Worm (Caenorhabditis elegans) whole organism, young adult: ENCODE data around the gene C25A8.5.
A peak's percentile ranks its signal among the peaks of the same experiment; 100 is the strongest.

Experiments used
- B0035.1 ChIP-seq: sonication (generic microtip); optimal IDR thresholded peaks from 2 replicates; lab custom pipeline; 2016; ENCODE audit warnings: missing genetic modification characterization, mild to moderate bottlenecking, missing compliant biosample characterization, missing genotype, missing genetic modification reagents
- B0336.3 ChIP-seq: fragments of 200-800 bp; sonication (Bioruptor generic); IDR thresholded peaks from 2 replicates; pipeline ENCODE4 v1.3.6; 2022; ENCODE audit warnings: missing genetic modification characterization, missing compliant biosample characterization
- C17E4.6 ChIP-seq: fragments of 200-800 bp; sonication (Bioruptor generic); IDR thresholded peaks from 2 replicates; pipeline ENCODE4 v1.3.6; 2022; ENCODE audit warnings: missing genetic modification reagents, missing genetic modification characterization, missing compliant biosample characterization
- D2030.7 ChIP-seq: fragments of 200-800 bp; sonication (Bioruptor generic); IDR thresholded peaks from 2 replicates; pipeline ENCODE4 v1.3.6; 2022; ENCODE audit warnings: missing genetic modification reagents, missing genetic modification characterization, missing compliant biosample characterization
- F33H1.4 ChIP-seq: fragments of 200-800 bp; sonication (Bioruptor generic); IDR thresholded peaks from 2 replicates; pipeline ENCODE4 v1.3.6; 2022; ENCODE audit warnings: missing genetic modification reagents, missing genetic modification characterization, missing compliant biosample characterization
- F37B4.10 ChIP-seq: fragments of 200-800 bp; sonication (Bioruptor generic); IDR thresholded peaks from 2 replicates; pipeline ENCODE4 v1.3.6; 2022; ENCODE audit warnings: missing genetic modification characterization, missing compliant biosample characterization
- F57C9.4 ChIP-seq: sonication (generic microtip); optimal IDR thresholded peaks from 2 replicates; lab custom pipeline; 2017; ENCODE audit warnings: mild to moderate bottlenecking, missing genetic modification characterization, missing compliant biosample characterization
- K11D2.4 ChIP-seq: fragments of 200-800 bp; sonication (Bioruptor generic); IDR thresholded peaks from 2 replicates; pipeline ENCODE4 v1.3.6; 2022; ENCODE audit warnings: missing genetic modification reagents, missing genetic modification characterization, missing compliant biosample characterization
- Y95B8A.8 ChIP-seq: fragments of 200-800 bp; sonication (Bioruptor generic); IDR thresholded peaks from 2 replicates; pipeline ENCODE4 v1.3.6; 2022; ENCODE audit warnings: missing genetic modification reagents, missing genetic modification characterization, missing compliant biosample characterization
- ama-1 ChIP-seq, 3 experiments: fragments of 150-350 bp in 1 of 3; sonication (generic microtip) in 2 of 3; optimal IDR thresholded peaks; 2 replicates each; lab custom pipeline; 2014 to 2018; ENCODE audit warnings: missing biosample characterization in 2 of 3, missing genetic modification characterization in 2 of 3, missing genetic modification reagents in 2 of 3
- aptf-2 ChIP-seq: fragments of 200-800 bp; sonication (Bioruptor generic); conservative IDR thresholded peaks from 2 replicates; pipeline ENCODE4 v1.3.6; 2022; ENCODE audit warnings: missing genetic modification reagents, missing genetic modification characterization, missing compliant biosample characterization
- atf-7 ChIP-seq: sonication (generic microtip); optimal IDR thresholded peaks from 2 replicates; lab custom pipeline; 2017; ENCODE audit warnings: mild to moderate bottlenecking, missing genetic modification characterization, missing compliant biosample characterization
- attf-3 ChIP-seq: fragments of 200-800 bp; sonication (Bioruptor generic); conservative IDR thresholded peaks from 2 replicates; pipeline ENCODE4 v1.3.6; 2022; ENCODE audit warnings: missing genetic modification reagents, missing genetic modification characterization, missing compliant biosample characterization
- attf-5 ChIP-seq: fragments of 200-800 bp; sonication (Bioruptor generic); optimal IDR thresholded peaks from 2 replicates; lab custom pipeline; 2018; ENCODE audit warnings: mild to moderate bottlenecking, missing genetic modification characterization, missing compliant biosample characterization
- bed-2 ChIP-seq: fragments of 200-800 bp; sonication (Bioruptor generic); IDR thresholded peaks from 2 replicates; pipeline ENCODE4 v1.3.6; 2022; ENCODE audit warnings: missing genetic modification reagents, missing genetic modification characterization, missing compliant biosample characterization
- cebp-1 ChIP-seq, 2 experiments: fragments of 200-800 bp in 1 of 2; sonication (Bioruptor generic) in 1 of 2; sonication (generic microtip) in 1 of 2; IDR thresholded peaks in 1 of 2; optimal IDR thresholded peaks in 1 of 2; 2 replicates each; pipeline versions ENCODE4 v1.3.6 to Lab custom; 2017 to 2022; ENCODE audit warnings: missing compliant biosample characterization in 2 of 2, missing genetic modification characterization in 2 of 2, mild to moderate bottlenecking in 1 of 2, missing genetic modification reagents in 1 of 2, moderate library complexity in 1 of 2
- ceh-27 ChIP-seq: fragments of 200-800 bp; sonication (Bioruptor generic); optimal IDR thresholded peaks from 2 replicates; lab custom pipeline; 2018; ENCODE audit warnings: mild to moderate bottlenecking, missing genetic modification characterization, moderate library complexity, missing compliant biosample characterization
- ceh-91 ChIP-seq: fragments of 200-800 bp; sonication (Bioruptor generic); IDR thresholded peaks from 2 replicates; pipeline ENCODE4 v1.3.6; 2022; ENCODE audit warnings: missing genetic modification reagents, missing genetic modification characterization, missing compliant biosample characterization
- chd-7 ChIP-seq: sonication (generic microtip); optimal IDR thresholded peaks from 2 replicates; lab custom pipeline; 2016; ENCODE audit warnings: mild to moderate bottlenecking, missing genetic modification characterization, moderate library complexity, missing compliant biosample characterization
- die-1 ChIP-seq: sonication (generic microtip); optimal IDR thresholded peaks from 2 replicates; lab custom pipeline; 2016; ENCODE audit warnings: missing genotype, mild to moderate bottlenecking, missing genetic modification characterization, missing compliant biosample characterization
- dpl-1 ChIP-seq: fragments of 150-350 bp; optimal IDR thresholded peaks from 2 replicates; lab custom pipeline; 2014; ENCODE audit warnings: missing biosample characterization, missing genetic modification reagents, missing genetic modification characterization
- egrh-3 ChIP-seq: fragments of 200-800 bp; sonication (Bioruptor generic); IDR thresholded peaks from 2 replicates; pipeline ENCODE4 v1.3.6; 2022; ENCODE audit warnings: missing genetic modification reagents, missing genetic modification characterization, missing compliant biosample characterization
- ekl-4 ChIP-seq: fragments of 200-800 bp; sonication (Bioruptor generic); IDR thresholded peaks from 2 replicates; pipeline ENCODE4 v1.3.6; 2022; ENCODE audit warnings: missing genetic modification reagents, missing genetic modification characterization, missing compliant biosample characterization
- gei-17 ChIP-seq: fragments of 200-800 bp; sonication (Bioruptor generic); optimal IDR thresholded peaks from 2 replicates; lab custom pipeline; 2018; ENCODE audit warnings: mild to moderate bottlenecking, missing genetic modification characterization, missing compliant biosample characterization
- hsf-1 ChIP-seq: fragments of 200-800 bp; sonication (Bioruptor generic); IDR thresholded peaks from 2 replicates; pipeline ENCODE4 v1.3.6; 2022; ENCODE audit warnings: missing genetic modification reagents, missing genetic modification characterization, missing compliant biosample characterization
- lin-35 ChIP-seq, 3 experiments: fragments of 150-350 bp in 2 of 3; sonication (generic microtip) in 1 of 3; optimal IDR thresholded peaks; 2 replicates each; lab custom pipeline; 2014 to 2018; ENCODE audit warnings: missing biosample characterization in 3 of 3, missing genetic modification characterization in 3 of 3, missing genetic modification reagents in 3 of 3
- lin-54 ChIP-seq: fragments of 200-800 bp; sonication (Bioruptor generic); optimal IDR thresholded peaks from 2 replicates; lab custom pipeline; 2018; ENCODE audit warnings: mild to moderate bottlenecking, missing genetic modification characterization, missing compliant biosample characterization
- lsl-1 ChIP-seq: fragments of 200-800 bp; sonication (Bioruptor generic); optimal IDR thresholded peaks from 2 replicates; lab custom pipeline; 2018; ENCODE audit warnings: mild to moderate bottlenecking, missing genetic modification characterization, moderate library complexity, missing compliant biosample characterization
- lsy-27 ChIP-seq: sonication (generic microtip); optimal IDR thresholded peaks from 2 replicates; lab custom pipeline; 2017; ENCODE audit warnings: missing genetic modification characterization, mild to moderate bottlenecking, missing compliant biosample characterization, antibody characterized with exemption, missing genotype, borderline replicate concordance; ENCODE audit not compliant: insufficient read depth
- mel-28 ChIP-seq: sonication (generic microtip); optimal IDR thresholded peaks from 2 replicates; lab custom pipeline; 2016; ENCODE audit warnings: borderline replicate concordance, mild to moderate bottlenecking, missing genetic modification characterization, missing compliant biosample characterization
- nfya-1 ChIP-seq: sonication (generic microtip); optimal IDR thresholded peaks from 2 replicates; lab custom pipeline; 2017; ENCODE audit warnings: antibody characterized with exemption, missing compliant biosample characterization, missing genetic modification characterization, borderline replicate concordance; ENCODE audit not compliant: insufficient read depth
- nfyb-1 ChIP-seq: fragments of 200-800 bp; sonication (Bioruptor generic); IDR thresholded peaks from 2 replicates; pipeline ENCODE4 v1.3.6; 2022; ENCODE audit warnings: missing genetic modification reagents, missing genetic modification characterization, missing compliant biosample characterization
- nhr-27 ChIP-seq: fragments of 200-800 bp; sonication (Bioruptor generic); optimal IDR thresholded peaks from 2 replicates; lab custom pipeline; 2018; ENCODE audit warnings: mild to moderate bottlenecking, missing genetic modification characterization, moderate library complexity, missing compliant biosample characterization
- nhr-80 ChIP-seq: sonication (generic microtip); optimal IDR thresholded peaks from 2 replicates; lab custom pipeline; 2016; ENCODE audit warnings: missing genetic modification characterization, missing compliant biosample characterization
- rec-8 ChIP-seq, 2 experiments: sonication (generic microtip); optimal IDR thresholded peaks; 2 replicates each; lab custom pipeline; 2016; ENCODE audit warnings: mild to moderate bottlenecking in 2 of 2, missing genetic modification characterization in 2 of 2, missing genetic modification reagents in 2 of 2, missing genotype in 2 of 2, missing biosample characterization in 1 of 2, missing compliant biosample characterization in 1 of 2, moderate library complexity in 1 of 2
- sea-2 ChIP-seq: fragments of 200-800 bp; sonication (Bioruptor generic); IDR thresholded peaks from 2 replicates; pipeline ENCODE4 v1.3.6; 2022; ENCODE audit warnings: missing genetic modification characterization, missing compliant biosample characterization
- snpc-1.1 ChIP-seq: sonication (generic microtip); optimal IDR thresholded peaks from 2 replicates; lab custom pipeline; 2017; ENCODE audit warnings: missing genetic modification characterization, mild to moderate bottlenecking, missing compliant biosample characterization, antibody characterized with exemption, moderate library complexity, missing genotype, missing genetic modification reagents; ENCODE audit not compliant: insufficient read depth
- snpc-1.3 ChIP-seq: sonication (generic microtip); optimal IDR thresholded peaks from 2 replicates; lab custom pipeline; 2017; ENCODE audit warnings: missing genetic modification characterization, mild to moderate bottlenecking, missing compliant biosample characterization, antibody characterized with exemption, moderate library complexity, missing genotype, missing genetic modification reagents; ENCODE audit not compliant: insufficient read depth
- snpc-4 ChIP-seq, 5 experiments: fragments of 150-350 bp in 1 of 5; sonication (generic microtip) in 4 of 5; optimal IDR thresholded peaks; 2 replicates each; lab custom pipeline; 2014 to 2018; ENCODE audit warnings: missing genetic modification characterization in 5 of 5, missing biosample characterization in 3 of 5, antibody characterized with exemption in 2 of 5, mild to moderate bottlenecking in 2 of 5, missing compliant biosample characterization in 2 of 5, missing genotype in 2 of 5, moderate library complexity in 2 of 5, missing genetic modification reagents in 1 of 5
- somi-1 ChIP-seq: fragments of 200-800 bp; sonication (Bioruptor generic); optimal IDR thresholded peaks from 2 replicates; lab custom pipeline; 2018; ENCODE audit warnings: mild to moderate bottlenecking, missing genetic modification characterization, missing compliant biosample characterization
- tbp1 ChIP-seq: fragments of 200-800 bp; sonication (Bioruptor generic); optimal IDR thresholded peaks from 2 replicates; lab custom pipeline; 2018; ENCODE audit warnings: mild to moderate bottlenecking, missing genetic modification characterization, missing compliant biosample characterization
- tbx-9 ChIP-seq: sonication (generic microtip); optimal IDR thresholded peaks from 2 replicates; lab custom pipeline; 2016; ENCODE audit warnings: borderline replicate concordance, missing genetic modification characterization, inconsistent platforms, missing compliant biosample characterization
- unc-62 ChIP-seq: fragments of 150-350 bp; optimal IDR thresholded peaks from 2 replicates; lab custom pipeline; 2014; ENCODE audit warnings: missing biosample characterization, missing genetic modification reagents, missing genetic modification characterization
- xnd-1 ChIP-seq: sonication (generic microtip); optimal IDR thresholded peaks from 2 replicates; lab custom pipeline; 2016; ENCODE audit warnings: missing genotype, missing genetic modification reagents, missing genetic modification characterization, missing compliant biosample characterization

The C25A8.5 gene

DNA sequence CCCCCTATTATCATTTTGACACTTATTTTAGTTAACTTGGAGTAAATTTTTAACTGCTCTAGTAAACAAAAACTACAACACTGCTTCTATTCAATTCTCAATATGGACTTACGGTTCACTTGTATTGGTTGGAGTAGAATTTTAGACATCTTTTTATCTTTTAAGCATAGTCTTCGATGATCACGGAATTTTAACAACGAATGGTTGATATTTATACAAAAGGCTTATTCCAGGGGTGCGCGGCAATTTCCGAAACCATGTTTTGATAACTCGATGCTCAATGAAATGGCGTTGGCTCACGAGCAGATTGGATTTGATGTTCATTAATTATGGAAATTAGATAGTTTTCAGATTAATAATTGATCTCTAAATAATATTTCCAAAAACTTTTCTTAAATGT lies 44.1 kb downstream of the C25A8.5 start (continued):
- no peak for TF ChIP-seq dpl-1
- TF ChIP-seq rec-8 (tag; optimal IDR thresholded peaks at IDR 0.05; lab: Kevin White, UChicago): peak; percentile 30 to 60
- no peak for TF ChIP-seq tbx-9 (tag; lab: Kevin White, UChicago)
- no peak for TF ChIP-seq sea-2
- no peak for TF ChIP-seq gei-17 (GFP tag; lab: Kevin White, UChicago)
- no peak for TF ChIP-seq nfya-1 (tag; lab: Kevin White, UChicago)
- no peak for TF ChIP-seq K11D2.4 (GFP tag; lab: Robert Waterston, UW)
- no peak for TF ChIP-seq nhr-27 (tag; lab: Kevin White, UChicago)
- TF ChIP-seq die-1 (tag; lab: Kevin White, UChicago): peak; percentile 28
- no peak for TF ChIP-seq snpc-1.3 (tag; lab: Kevin White, UChicago)
- TF ChIP-seq xnd-1 (tag; lab: Kevin White, UChicago): peak; percentile 62
- TF ChIP-seq F57C9.4 (tag; lab: Kevin White, UChicago): peak; percentile 3
- TF ChIP-seq attf-3 (GFP tag; lab: Robert Waterston, UW): no peak
- peak; percentile 91 for TF ChIP-seq ekl-4 (GFP tag; lab: Robert Waterston, UW)
- peak; percentile 57; the same call in 1 of the 2 replicates for TF ChIP-seq C17E4.6 (GFP tag; lab: Robert Waterston, UW)
- TF ChIP-seq somi-1 (GFP tag; lab: Kevin White, UChicago): no peak
- TF ChIP-seq lin-35 (GFP tag; optimal IDR thresholded peaks at IDR 0.05; lab: Kevin White, UChicago): peak in 1 of 3 experiments; percentile 4
- peak; percentile 85 for TF ChIP-seq hsf-1 (GFP tag; lab: Robert Waterston, UW)
- TF ChIP-seq B0035.1: no peak
- TF ChIP-seq chd-7: peak; percentile 72
- TF ChIP-seq snpc-1.1: peak; percentile 59
- TF ChIP-seq Y95B8A.8: peak; percentile 84
- TF ChIP-seq mel-28 (tag; lab: Kevin White, UChicago): no peak
- no peak for TF ChIP-seq unc-62 (GFP tag; lab: Kevin White, UChicago)
- no peak for TF ChIP-seq ceh-27 (GFP tag; lab: Kevin White, UChicago)
- TF ChIP-seq F33H1.4 (GFP tag; lab: Robert Waterston, UW): peak; percentile 50
- TF ChIP-seq ceh-91 (GFP tag; lab: Robert Waterston, UW): 0 out of 2 replicates have a peak, but pooled peaks have one; percentile 13
- TF ChIP-seq lsy-27 (tag; lab: Kevin White, UChicago): no peak
- peak; percentile 93 for TF ChIP-seq B0336.3 (GFP tag; lab: Robert Waterston, UW)
- TF ChIP-seq lsl-1 (GFP tag; lab: Kevin White, UChicago): peak; percentile 31

DNA sequence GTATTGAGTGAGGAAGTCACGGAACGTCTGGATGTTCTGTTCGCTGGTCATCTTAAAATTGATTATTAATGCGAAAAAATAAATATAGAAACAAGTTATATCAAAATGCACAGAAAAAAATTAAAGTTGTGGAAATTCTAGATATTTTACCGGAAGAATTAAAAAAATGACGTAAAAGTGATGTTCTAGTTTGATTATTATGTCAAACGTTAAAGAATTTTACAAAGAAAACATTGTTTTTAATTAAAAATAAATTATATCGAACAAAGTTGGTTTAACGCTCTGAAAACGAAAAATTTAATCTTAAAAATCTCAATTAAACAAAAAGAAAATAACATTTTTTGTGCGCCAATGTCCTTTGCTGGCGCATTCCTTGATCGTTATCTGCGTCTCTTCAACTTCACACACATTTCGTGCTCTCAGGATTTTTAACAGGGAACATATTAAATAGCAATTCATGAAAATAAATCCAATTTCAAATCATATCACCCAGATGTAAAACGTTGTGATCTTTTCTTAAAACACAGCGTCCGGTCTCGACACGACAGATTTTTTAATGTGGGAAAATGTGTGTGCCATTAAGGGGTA lies 45.3 kb downstream of the C25A8.5 start, which contains the start of gene tin-9.1:
Gene tin-9.1, minus strand, starts transcription at position 51 of the 588 bp plus-strand sequence.
- TF ChIP-seq nfyb-1 (GFP tag; lab: Robert Waterston, UW): 0 out of 2 replicates have a peak, but pooled peaks have one; percentile 50
- no peak for TF ChIP-seq sea-2
- no peak for TF ChIP-seq attf-5
- TF ChIP-seq ama-1 (optimal IDR thresholded peaks at IDR 0.05; lab: Kevin White, UChicago): no peak
- no peak for TF ChIP-seq ama-1 (GFP tag; optimal IDR thresholded peaks at IDR 0.05; lab: Kevin White, UChicago)
- TF ChIP-seq egrh-3 (GFP tag; lab: Robert Waterston, UW): no peak
- peak; percentile 30 for TF ChIP-seq nhr-80
- no peak for TF ChIP-seq aptf-2
- no peak for TF ChIP-seq F37B4.10 (GFP tag; lab: Robert Waterston, UW)
- TF ChIP-seq tbp1 (GFP tag; lab: Kevin White, UChicago): peak; percentile 31
- no peak for TF ChIP-seq bed-2 (GFP tag; lab: Robert Waterston, UW)
- no peak for TF ChIP-seq D2030.7 (GFP tag; lab: Robert Waterston, UW)
- no peak for TF ChIP-seq cebp-1 (GFP tag; IDR thresholded peaks at IDR 0.05; lab: Robert Waterston, UW)
- TF ChIP-seq cebp-1 (tag; optimal IDR thresholded peaks at IDR 0.05; lab: Kevin White, UChicago): peak; percentile 41
- TF ChIP-seq atf-7 (tag; lab: Kevin White, UChicago): no peak
- TF ChIP-seq F33H1.4 (GFP tag; lab: Robert Waterston, UW): peak; percentile 50
- peak; percentile 61 for TF ChIP-seq lin-54 (GFP tag; lab: Kevin White, UChicago)
- peak; percentile 17 for TF ChIP-seq snpc-4 (GFP tag; optimal IDR thresholded peaks at IDR 0.05; lab: Kevin White, UChicago)
- TF ChIP-seq snpc-4 (tag; optimal IDR thresholded peaks at IDR 0.05; lab: Kevin White, UChicago): peak in 3 of 4 experiments; percentile 29 to 68 (median 49)
- TF ChIP-seq ekl-4 (GFP tag; lab: Robert Waterston, UW): 0 out of 2 replicates have a peak, but pooled peaks have one; percentile 50
